Worm (Caenorhabditis elegans) whole organism, L2 larva: ENCODE measurements around the gene F42A10.7.

Source experiments
- R02D3.7 ChIP-seq: fragments of 150-350 bp; optimal IDR thresholded peaks from 2 replicates; lab custom pipeline; 2014; ENCODE audit warnings: missing biosample characterization, missing genetic modification characterization
- ZK546.5 ChIP-seq: sonication (generic microtip); optimal IDR thresholded peaks from 2 replicates; lab custom pipeline; 2017; ENCODE audit warnings: missing biosample characterization, missing genetic modification characterization
- ceh-16 ChIP-seq: fragments of 150-350 bp; optimal IDR thresholded peaks from 2 replicates; lab custom pipeline; 2014; ENCODE audit warnings: missing biosample characterization, missing genetic modification characterization
- ceh-82 ChIP-seq: fragments of 150-350 bp; optimal IDR thresholded peaks from 2 replicates; lab custom pipeline; 2014; ENCODE audit warnings: missing biosample characterization, missing genetic modification characterization
- fos-1 ChIP-seq: fragments of 150-350 bp; optimal IDR thresholded peaks from 2 replicates; lab custom pipeline; 2014; ENCODE audit warnings: missing biosample characterization, missing genetic modification characterization
- lsy-2 ChIP-seq, 2 experiments: fragments of 150-350 bp in 1 of 2; sonication (generic microtip) in 1 of 2; optimal IDR thresholded peaks; 2 replicates each; lab custom pipeline; 2014 to 2017; ENCODE audit warnings: missing biosample characterization in 2 of 2, missing genetic modification characterization in 2 of 2
- mdl-1 ChIP-seq, 2 experiments: fragments of 150-350 bp in 1 of 2; sonication (generic microtip) in 1 of 2; optimal IDR thresholded peaks; 2 replicates each; lab custom pipeline; 2017; ENCODE audit warnings: missing biosample characterization in 2 of 2, missing genetic modification characterization in 2 of 2
- nhr-12 ChIP-seq: fragments of 150-350 bp; optimal IDR thresholded peaks from 2 replicates; lab custom pipeline; 2014; ENCODE audit warnings: missing biosample characterization, missing genetic modification characterization
- nhr-25 ChIP-seq: fragments of 150-350 bp; sonication (generic microtip); optimal IDR thresholded peaks from 3 replicates; lab custom pipeline; 2014; ENCODE audit warnings: missing biosample characterization, missing genetic modification characterization
- nhr-77 ChIP-seq: fragments of 150-350 bp; optimal IDR thresholded peaks from 2 replicates; lab custom pipeline; 2014; ENCODE audit warnings: missing biosample characterization, missing genetic modification characterization
- skn-1 ChIP-seq: sonication (generic microtip); optimal IDR thresholded peaks from 2 replicates; lab custom pipeline; 2017; ENCODE audit warnings: missing biosample characterization, missing genetic modification characterization
- sma-9 ChIP-seq, 2 experiments: fragments of 150-350 bp in 1 of 2; sonication (generic microtip) in 1 of 2; optimal IDR thresholded peaks; 2 replicates each; lab custom pipeline; 2014 to 2016; ENCODE audit warnings: missing genetic modification characterization in 2 of 2, mild to moderate bottlenecking in 1 of 2, missing biosample characterization in 1 of 2, missing compliant biosample characterization in 1 of 2, missing genetic modification reagents in 1 of 2, moderate library complexity in 1 of 2
- unc-39 ChIP-seq: fragments of 150-350 bp; optimal IDR thresholded peaks from 2 replicates; lab custom pipeline; 2014; ENCODE audit warnings: missing biosample characterization, missing genetic modification characterization
- zag-1 ChIP-seq: fragments of 150-350 bp; optimal IDR thresholded peaks from 2 replicates; lab custom pipeline; 2014; ENCODE audit warnings: missing biosample characterization, missing genetic modification characterization

- TF ChIP-seq mdl-1 (tag; optimal IDR thresholded peaks at IDR 0.05; lab: Kevin White, UChicago) (no peak), ceh-16 (tag; lab: Kevin White, UChicago) (no peak), ceh-82 (no peak), sma-9 (GFP tag; optimal IDR thresholded peaks at IDR 0.05; lab: Kevin White, UChicago) (no peak), sma-9 (tag; optimal IDR thresholded peaks at IDR 0.05; lab: Kevin White, UChicago) (no peak), skn-1 (tag; lab: Kevin White, UChicago) (no peak), unc-39 (no peak), ZK546.5 (no peak), nhr-77 (tag; lab: Kevin White, UChicago) (no peak), zag-1 (tag; lab: Kevin White, UChicago) (no peak), lsy-2 (tag; optimal IDR thresholded peaks at IDR 0.05; lab: Kevin White, UChicago) (no peak), nhr-25 (no peak), nhr-12 (tag; lab: Kevin White, UChicago) (no peak), R02D3.7 (tag; lab: Kevin White, UChicago) (no peak), fos-1 (tag; lab: Kevin White, UChicago) (peak; percentile 34)
These were observed 44.4 kb downstream of the F42A10.7 start for ce11 chrIII:6134111-6134510.
